Fruit fly (Drosophila melanogaster) whole organism, adult: Measurements from ENCODE around the gene CG31807.

Experiments
- CG11617 ChIP-seq: fragments of 200-800 bp; sonication (Bioruptor generic); optimal IDR thresholded peaks from 2 replicates; lab custom pipeline; 2017; ENCODE audit warnings: mild to moderate bottlenecking, missing biosample characterization, missing genetic modification reagents, missing genetic modification characterization
- CG14711 ChIP-seq: fragments of 200-800 bp; sonication (Bioruptor generic); optimal IDR thresholded peaks from 2 replicates; lab custom pipeline; 2018; ENCODE audit warnings: missing biosample characterization, mild to moderate bottlenecking, missing genetic modification characterization, moderate library complexity
- CG5204 ChIP-seq: fragments of 200-800 bp; sonication (Bioruptor generic); optimal IDR thresholded peaks from 2 replicates; lab custom pipeline; 2016; ENCODE audit warnings: missing biosample characterization, missing genetic modification characterization
- CG7045 ChIP-seq: fragments of 200-800 bp; sonication (Bioruptor generic); optimal IDR thresholded peaks from 2 replicates; lab custom pipeline; 2017; ENCODE audit warnings: missing biosample characterization, mild to moderate bottlenecking, missing genetic modification characterization
- CG7101 ChIP-seq: fragments of 200-800 bp; sonication (Bioruptor generic); optimal IDR thresholded peaks from 2 replicates; lab custom pipeline; 2018; ENCODE audit warnings: missing biosample characterization, mild to moderate bottlenecking, missing genetic modification characterization, moderate library complexity
- Hr96 ChIP-seq: fragments of 200-800 bp; sonication (Bioruptor generic); optimal IDR thresholded peaks from 2 replicates; lab custom pipeline; 2016; ENCODE audit warnings: missing biosample characterization, missing genetic modification characterization
- bab1 ChIP-seq: fragments of 200-800 bp; sonication (Bioruptor generic); optimal IDR thresholded peaks from 3 replicates; lab custom pipeline; 2019; ENCODE audit warnings: missing biosample characterization, mild to moderate bottlenecking, missing genetic modification characterization, moderate library complexity
- cic ChIP-seq: fragments of 200-800 bp; sonication (Bioruptor generic); optimal IDR thresholded peaks from 2 replicates; lab custom pipeline; 2017; ENCODE audit warnings: missing biosample characterization, mild to moderate bottlenecking, missing genetic modification characterization, moderate library complexity
- kay ChIP-seq: fragments of 200-800 bp; sonication (Bioruptor generic); peaks from one replicate; lab custom pipeline; 2016; ENCODE audit warnings: missing biosample characterization, missing genetic modification characterization, borderline replicate concordance
- ovo ChIP-seq: fragments of 200-800 bp; sonication (Bioruptor generic); optimal IDR thresholded peaks from 2 replicates; lab custom pipeline; 2016; ENCODE audit warnings: missing biosample characterization, missing genetic modification characterization
- pad ChIP-seq: fragments of 200-800 bp; sonication (Bioruptor generic); optimal IDR thresholded peaks from 3 replicates; lab custom pipeline; 2017; ENCODE audit warnings: missing biosample characterization, missing genetic modification characterization, mild to moderate bottlenecking, moderate library complexity, missing genetic modification reagents

dm6 chr2L:16711891-16712290 lies 28.1 kb upstream of the CG31807 start:
- TF ChIP-seq CG5204 (GFP tag; lab: Kevin White, UChicago) (no peak), Hr96 (GFP tag; lab: Kevin White, UChicago) (no peak), CG7101 (tag; lab: Kevin White, UChicago) (no peak), pad (GFP tag; lab: Kevin White, UChicago) (no peak), CG11617 (GFP tag; lab: Kevin White, UChicago) (no peak), bab1 (GFP tag; lab: Kevin White, UChicago) (no peak), CG7045 (GFP tag; lab: Kevin White, UChicago) (no peak), cic (no peak), CG14711 (tag; lab: Kevin White, UChicago) (no peak), kay (GFP tag; lab: Kevin White, UChicago) (no peak), ovo (GFP tag; lab: Kevin White, UChicago) (no peak)
